Worm (Caenorhabditis elegans) whole organism, L2 larva: ENCODE results near the gene rpb-2.

Source experiments
- C34F6.9 ChIP-seq: fragments of 150-350 bp; optimal IDR thresholded peaks from 2 replicates; lab custom pipeline; 2014; ENCODE audit warnings: missing biosample characterization, missing genetic modification characterization
- F13H6.1 ChIP-seq: sonication (generic microtip); optimal IDR thresholded peaks from 2 replicates; lab custom pipeline; 2016; ENCODE audit warnings: missing genetic modification characterization, missing compliant biosample characterization
- Y55F3AM.14 ChIP-seq: fragments of 200-800 bp; sonication (Bioruptor generic); optimal IDR thresholded peaks from 2 replicates; lab custom pipeline; 2018; ENCODE audit warnings: mild to moderate bottlenecking, missing genetic modification characterization, missing compliant biosample characterization
- ZK546.5 ChIP-seq: sonication (generic microtip); optimal IDR thresholded peaks from 2 replicates; lab custom pipeline; 2017; ENCODE audit warnings: missing biosample characterization, missing genetic modification characterization
- aly-2 ChIP-seq: fragments of 150-350 bp; optimal IDR thresholded peaks from 2 replicates; lab custom pipeline; 2014; ENCODE audit warnings: missing biosample characterization, missing genetic modification characterization
- ama-1 ChIP-seq: fragments of 150-350 bp; optimal IDR thresholded peaks from 2 replicates; lab custom pipeline; 2018; ENCODE audit warnings: inconsistent platforms
- ceh-16 ChIP-seq: fragments of 150-350 bp; optimal IDR thresholded peaks from 2 replicates; lab custom pipeline; 2014; ENCODE audit warnings: missing biosample characterization, missing genetic modification characterization
- ceh-82 ChIP-seq: fragments of 150-350 bp; optimal IDR thresholded peaks from 2 replicates; lab custom pipeline; 2014; ENCODE audit warnings: missing biosample characterization, missing genetic modification characterization
- dmd-4 ChIP-seq: sonication (generic microtip); optimal IDR thresholded peaks from 2 replicates; lab custom pipeline; 2017; ENCODE audit warnings: missing biosample characterization, missing genetic modification characterization
- egl-27 ChIP-seq: sonication (generic microtip); optimal IDR thresholded peaks from 3 replicates; lab custom pipeline; 2017; ENCODE audit warnings: missing biosample characterization, missing genetic modification reagents, missing genetic modification characterization
- elt-1 ChIP-seq: fragments of 150-350 bp; optimal IDR thresholded peaks from 2 replicates; lab custom pipeline; 2014; ENCODE audit warnings: missing biosample characterization, missing genetic modification characterization
- fos-1 ChIP-seq: fragments of 150-350 bp; optimal IDR thresholded peaks from 2 replicates; lab custom pipeline; 2014; ENCODE audit warnings: missing biosample characterization, missing genetic modification characterization
- gmeb-1 ChIP-seq: fragments of 150-350 bp; optimal IDR thresholded peaks from 2 replicates; lab custom pipeline; 2014; ENCODE audit warnings: missing biosample characterization, missing genetic modification characterization
- lin-11 ChIP-seq: fragments of 150-350 bp; sonication (generic microtip); optimal IDR thresholded peaks from 2 replicates; lab custom pipeline; 2014; ENCODE audit warnings: missing biosample characterization, missing genetic modification characterization, inconsistent platforms, mixed read lengths
- lin-13 ChIP-seq: fragments of 150-350 bp; optimal IDR thresholded peaks from 2 replicates; lab custom pipeline; 2014; ENCODE audit warnings: missing biosample characterization, missing genetic modification reagents, missing genetic modification characterization
- lin-39 ChIP-seq: fragments of 150-350 bp; optimal IDR thresholded peaks from 2 replicates; lab custom pipeline; 2014; ENCODE audit warnings: missing biosample characterization, missing genetic modification reagents, missing genetic modification characterization
- lsy-2 ChIP-seq, 2 experiments: fragments of 150-350 bp in 1 of 2; sonication (generic microtip) in 1 of 2; optimal IDR thresholded peaks; 2 replicates each; lab custom pipeline; 2014 to 2017; ENCODE audit warnings: missing biosample characterization in 2 of 2, missing genetic modification characterization in 2 of 2
- mab-5 ChIP-seq: fragments of 150-350 bp; optimal IDR thresholded peaks from 2 replicates; lab custom pipeline; 2014; ENCODE audit warnings: missing biosample characterization, missing genetic modification characterization
- mbf-1 ChIP-seq: sonication (generic microtip); optimal IDR thresholded peaks from 2 replicates; lab custom pipeline; 2017; ENCODE audit warnings: missing biosample characterization, missing genetic modification characterization
- nhr-11 ChIP-seq: fragments of 150-350 bp; optimal IDR thresholded peaks from 2 replicates; lab custom pipeline; 2014; ENCODE audit warnings: missing biosample characterization, missing genetic modification characterization
- nhr-129 ChIP-seq: fragments of 150-350 bp; optimal IDR thresholded peaks from 2 replicates; lab custom pipeline; 2014; ENCODE audit warnings: missing biosample characterization, missing genetic modification characterization
- nhr-23 ChIP-seq: fragments of 150-350 bp; optimal IDR thresholded peaks from 2 replicates; lab custom pipeline; 2014; ENCODE audit warnings: missing biosample characterization, missing genetic modification reagents, missing genetic modification characterization
- nhr-25 ChIP-seq: fragments of 150-350 bp; sonication (generic microtip); optimal IDR thresholded peaks from 3 replicates; lab custom pipeline; 2014; ENCODE audit warnings: missing biosample characterization, missing genetic modification characterization
- nhr-6 ChIP-seq: fragments of 150-350 bp; optimal IDR thresholded peaks from 2 replicates; lab custom pipeline; 2014; ENCODE audit warnings: missing biosample characterization, missing genetic modification characterization
- nhr-77 ChIP-seq: fragments of 150-350 bp; optimal IDR thresholded peaks from 2 replicates; lab custom pipeline; 2014; ENCODE audit warnings: missing biosample characterization, missing genetic modification characterization
- sem-4 ChIP-seq: fragments of 150-350 bp; optimal IDR thresholded peaks from 2 replicates; lab custom pipeline; 2014; ENCODE audit warnings: missing biosample characterization, missing genetic modification reagents, missing genetic modification characterization
- sma-3 ChIP-seq: sonication (generic microtip); optimal IDR thresholded peaks from 2 replicates; lab custom pipeline; 2016; ENCODE audit warnings: missing genetic modification reagents, missing genetic modification characterization, missing compliant biosample characterization
- sma-9 ChIP-seq, 2 experiments: fragments of 150-350 bp in 1 of 2; sonication (generic microtip) in 1 of 2; optimal IDR thresholded peaks; 2 replicates each; lab custom pipeline; 2014 to 2016; ENCODE audit warnings: missing genetic modification characterization in 2 of 2, mild to moderate bottlenecking in 1 of 2, missing biosample characterization in 1 of 2, missing compliant biosample characterization in 1 of 2, missing genetic modification reagents in 1 of 2, moderate library complexity in 1 of 2
- snpc-4 ChIP-seq: fragments of 150-350 bp; optimal IDR thresholded peaks from 2 replicates; lab custom pipeline; 2014; ENCODE audit warnings: missing biosample characterization, missing genetic modification characterization
- unc-55 ChIP-seq: fragments of 150-350 bp; sonication (generic microtip); optimal IDR thresholded peaks from 3 replicates; lab custom pipeline; 2014; ENCODE audit warnings: missing biosample characterization, missing genetic modification reagents, missing genetic modification characterization
- unc-62 ChIP-seq: fragments of 150-350 bp; optimal IDR thresholded peaks from 2 replicates; lab custom pipeline; 2014; ENCODE audit warnings: missing biosample characterization, missing genetic modification reagents, missing genetic modification characterization
- ztf-1 ChIP-seq: fragments of 200-800 bp; sonication (Bioruptor generic); conservative IDR thresholded peaks from 2 replicates; pipeline ENCODE4 v1.3.6; 2022; ENCODE audit warnings: missing genetic modification characterization, missing compliant biosample characterization
- ztf-11 ChIP-seq: sonication (generic microtip); optimal IDR thresholded peaks from 2 replicates; lab custom pipeline; 2017; ENCODE audit warnings: missing biosample characterization, missing genetic modification characterization

The rpb-2 gene

ce11 chrIII:4905405-4905804 lies 34.0 kb upstream of the rpb-2 start, which contains the start of gene F26F4.8 (continued):
- TF ChIP-seq nhr-25 (tag; lab: Kevin White, UChicago) (no peak), ztf-11 (tag; lab: Kevin White, UChicago) (no peak), nhr-11 (no peak), lin-39 (tag; lab: Kevin White, UChicago) (no peak), nhr-23 (no peak)

DNA sequence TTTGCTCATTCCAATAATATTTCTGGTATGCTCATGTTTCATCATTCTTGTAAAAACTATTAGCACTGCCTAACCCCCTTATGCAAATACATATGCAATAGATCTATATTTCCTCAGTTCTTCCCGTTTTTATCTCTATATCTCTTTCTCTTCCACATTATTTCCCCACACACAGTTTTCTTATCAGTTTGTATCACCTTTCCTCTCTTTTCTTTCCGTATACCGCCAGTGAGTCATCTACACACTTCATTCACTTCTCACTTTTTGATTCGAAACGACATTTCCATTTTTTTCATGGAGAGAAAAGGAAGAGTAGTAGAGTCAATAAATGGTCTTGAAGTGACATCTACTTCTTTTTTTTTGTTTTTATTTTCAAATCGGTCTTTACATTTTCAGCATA lies 33.0 kb upstream of the rpb-2 start:
- TF ChIP-seq fos-1 (peak; percentile 99), ceh-16 (no peak), gmeb-1 (tag; lab: Kevin White, UChicago) (peak; percentile 20)

- TF ChIP-seq nhr-11 (no peak), ZK546.5 (tag; lab: Kevin White, UChicago) (no peak), dmd-4 (tag; lab: Kevin White, UChicago) (no peak), ztf-11 (tag; lab: Kevin White, UChicago) (no peak), Y55F3AM.14 (no peak), unc-62 (GFP tag; lab: Kevin White, UChicago) (no peak), F13H6.1 (tag; lab: Kevin White, UChicago) (no peak), lin-13 (GFP tag; lab: Kevin White, UChicago) (no peak), ztf-1 (GFP tag; lab: Robert Waterston, UW) (no peak), aly-2 (tag; lab: Kevin White, UChicago) (no peak), snpc-4 (tag; lab: Kevin White, UChicago) (no peak), ceh-82 (no peak), sem-4 (tag; lab: Kevin White, UChicago) (no peak), unc-55 (GFP tag; lab: Kevin White, UChicago) (no peak), egl-27 (tag; lab: Kevin White, UChicago) (no peak), nhr-129 (tag; lab: Kevin White, UChicago) (no peak)
Observed at ce11 chrIII:4906896-4907295, 32.5 kb upstream of the rpb-2 start, which contains the start of gene rom-1. Gene rom-1 (plus strand): TSS chrIII:4907196.

- TF ChIP-seq mab-5 (tag; lab: Kevin White, UChicago) (no peak), mbf-1 (no peak), lin-11 (no peak), snpc-4 (tag; lab: Kevin White, UChicago) (no peak), C34F6.9 (tag; lab: Kevin White, UChicago) (no peak), elt-1 (no peak), ceh-82 (no peak), gmeb-1 (tag; lab: Kevin White, UChicago) (no peak), nhr-25 (tag; lab: Kevin White, UChicago) (no peak), sma-9 (GFP tag; optimal IDR thresholded peaks at IDR 0.05; lab: Kevin White, UChicago) (no peak), sma-9 (tag; optimal IDR thresholded peaks at IDR 0.05; lab: Kevin White, UChicago) (no peak), lsy-2 (tag; optimal IDR thresholded peaks at IDR 0.05; lab: Kevin White, UChicago) (no peak), F13H6.1 (tag; lab: Kevin White, UChicago) (no peak), ama-1 (lab: Kevin White, UChicago) (no peak), nhr-77 (tag; lab: Kevin White, UChicago) (no peak), aly-2 (tag; lab: Kevin White, UChicago) (no peak), sem-4 (tag; lab: Kevin White, UChicago) (no peak), nhr-6 (tag; lab: Kevin White, UChicago) (no peak), nhr-23 (no peak)
Observed at ce11 chrIII:4909938-4910337, 29.4 kb upstream of the rpb-2 start, which contains the start of gene F26F4.12. Gene F26F4.12 (minus strand): TSS chrIII:4910038.

- no peak for TF ChIP-seq C34F6.9 (tag; lab: Kevin White, UChicago)
- no peak for TF ChIP-seq nhr-11
- no peak for TF ChIP-seq dmd-4 (tag; lab: Kevin White, UChicago)
- TF ChIP-seq unc-55 (GFP tag; lab: Kevin White, UChicago) = no peak
- TF ChIP-seq Y55F3AM.14 = no peak
- TF ChIP-seq elt-1 = no peak
- no peak for TF ChIP-seq fos-1
- TF ChIP-seq nhr-77 (tag; lab: Kevin White, UChicago) = no peak
- TF ChIP-seq sma-3 (GFP tag; lab: Kevin White, UChicago) = no peak
- TF ChIP-seq ceh-16 = no peak
- no peak for TF ChIP-seq nhr-6 (tag; lab: Kevin White, UChicago)
Observed at ce11 chrIII:4910956-4911355, 28.4 kb upstream of the rpb-2 start, which contains the start of gene F26F4.2. Gene F26F4.2 (plus strand): TSS chrIII:4911256.
